Worm (Caenorhabditis elegans) whole organism, L1 larva: ENCODE results near the gene rpb-11.

Experiments used
- ces-1 ChIP-seq: fragments of 150-350 bp; optimal IDR thresholded peaks from 2 replicates; lab custom pipeline; 2014; ENCODE audit warnings: missing biosample characterization, missing genetic modification reagents, missing genetic modification characterization
- dpl-1 ChIP-seq, 3 experiments: fragments of 150-350 bp in 2 of 3; sonication (generic microtip) in 1 of 3; optimal IDR thresholded peaks; 2 replicates each; lab custom pipeline; 2014 to 2017; ENCODE audit warnings: missing biosample characterization in 3 of 3, missing genetic modification characterization in 3 of 3, missing genetic modification reagents in 3 of 3
- lsy-2 ChIP-seq, 2 experiments: fragments of 150-350 bp; optimal IDR thresholded peaks; 2 replicates each; lab custom pipeline; 2014; ENCODE audit warnings: missing biosample characterization in 2 of 2, missing genetic modification characterization in 2 of 2
- nhr-11 ChIP-seq: fragments of 150-350 bp; optimal IDR thresholded peaks from 2 replicates; lab custom pipeline; 2014; ENCODE audit warnings: missing biosample characterization, missing genetic modification characterization
- nhr-90 ChIP-seq: sonication (generic microtip); optimal IDR thresholded peaks from 2 replicates; lab custom pipeline; 2016; ENCODE audit warnings: mild to moderate bottlenecking, missing genetic modification characterization, missing compliant biosample characterization; ENCODE audit not compliant: poor library complexity

- TF ChIP-seq ces-1 (GFP tag; lab: Kevin White, UChicago) (no peak), lsy-2 (tag; optimal IDR thresholded peaks at IDR 0.05; lab: Kevin White, UChicago) (no peak), dpl-1 (GFP tag; optimal IDR thresholded peaks at IDR 0.05; lab: Kevin White, UChicago) (no peak), nhr-11 (tag; lab: Kevin White, UChicago) (no peak), nhr-90 (tag; lab: Kevin White, UChicago) (no peak)
These were observed 49.3 kb downstream of the rpb-11 start, which contains the start of gene cpg-7 for ce11 chrII:14109184-14109664.
